Worm (Caenorhabditis elegans): ENCODE measurements around the gene srh-36.
A peak's percentile ranks its signal among the peaks of the same experiment; 100 is the strongest.

The srh-36 gene

ce11 chrV:2803258-2803657, 18.2 kb downstream of the srh-36 start (continued):
- no peak for TF ChIP-seq egl-13 (tag; optimal IDR thresholded peaks at IDR 0.05)
- TF ChIP-seq lin-14 (GFP tag; optimal IDR thresholded peaks at IDR 0.05) = peak; percentile 71
- peak; percentile 59 for TF ChIP-seq rnt-1 (tag; optimal IDR thresholded peaks at IDR 0.05)
- no peak for TF ChIP-seq blmp-1 (tag; optimal IDR thresholded peaks at IDR 0.05)
- peak; percentile 20 for TF ChIP-seq nhr-71 (tag; optimal IDR thresholded peaks at IDR 0.05)
- no peak for TF ChIP-seq ceh-63 (GFP tag; optimal IDR thresholded peaks at IDR 0.05)
- TF ChIP-seq hpl-2 (GFP tag; optimal IDR thresholded peaks at IDR 0.05) = no peak
- TF ChIP-seq irx-1 (tag; optimal IDR thresholded peaks at IDR 0.05) = no peak
- TF ChIP-seq jun-1 (tag; optimal IDR thresholded peaks at IDR 0.05) = no peak
- TF ChIP-seq F16B12.6 (tag; optimal IDR thresholded peaks at IDR 0.05) = no peak
- no peak for TF ChIP-seq ces-1 (GFP tag; optimal IDR thresholded peaks at IDR 0.05)

- TF ChIP-seq lin-14 (GFP tag; optimal IDR thresholded peaks at IDR 0.05) (peak; percentile 36), isw-1 (GFP tag; IDR thresholded peaks at IDR 0.05) (no peak), hlh-4 (tag; optimal IDR thresholded peaks at IDR 0.05) (no peak), C04F5.9 (tag; optimal IDR thresholded peaks at IDR 0.05) (no peak), rnt-1 (tag; optimal IDR thresholded peaks at IDR 0.05) (peak; percentile 52), nhr-71 (tag; optimal IDR thresholded peaks at IDR 0.05) (peak; percentile 25), ztf-4 (tag; optimal IDR thresholded peaks at IDR 0.05) (no peak), ceh-90 (tag; optimal IDR thresholded peaks at IDR 0.05) (no peak), hlh-17 (GFP tag; optimal IDR thresholded peaks at IDR 0.05; ENCODE audit: borderline replicate concordance) (no peak), tlp-1 (tag; optimal IDR thresholded peaks at IDR 0.05) (no peak)
These were observed 19.5 kb downstream of the srh-36 start for ce11 chrV:2801955-2802354.

ce11 chrV:2800676-2801075, 20.8 kb downstream of the srh-36 start:
- TF ChIP-seq ces-1 (GFP tag; optimal IDR thresholded peaks at IDR 0.05) (no peak), zag-1 (tag; optimal IDR thresholded peaks at IDR 0.05) (no peak)

- no peak for TF ChIP-seq blmp-1 (tag; optimal IDR thresholded peaks at IDR 0.05)
- TF ChIP-seq pag-3 (tag; optimal IDR thresholded peaks at IDR 0.05; ENCODE audit: borderline replicate concordance, insufficient read depth) = no peak
- TF ChIP-seq fkh-8 (tag; optimal IDR thresholded peaks at IDR 0.05) = no peak
- TF ChIP-seq lsy-2 (tag; optimal IDR thresholded peaks at IDR 0.05) = no peak
- no peak for TF ChIP-seq rnt-1 (tag; optimal IDR thresholded peaks at IDR 0.05)
- TF ChIP-seq nhr-47 (tag; optimal IDR thresholded peaks at IDR 0.05) = no peak
These were observed 22.1 kb downstream of the srh-36 start for ce11 chrV:2799172-2799869.

- no peak for TF ChIP-seq elt-3 (tag; optimal IDR thresholded peaks at IDR 0.05)
- TF ChIP-seq mep-1 (tag; optimal IDR thresholded peaks at IDR 0.05) = no peak
- no peak for TF ChIP-seq jun-1 (tag; optimal IDR thresholded peaks at IDR 0.05)
- TF ChIP-seq nhr-237 (tag; optimal IDR thresholded peaks at IDR 0.05) = no peak
- TF ChIP-seq tlp-1 (tag; optimal IDR thresholded peaks at IDR 0.05) = no peak
- no peak for TF ChIP-seq unc-30 (tag; optimal IDR thresholded peaks at IDR 0.05)
- TF ChIP-seq pax-3 (tag; optimal IDR thresholded peaks at IDR 0.05) = no peak
- TF ChIP-seq fkh-4 (tag; optimal IDR thresholded peaks at IDR 0.05; ENCODE audit: borderline replicate concordance) = no peak
These were observed 25.5 kb downstream of the srh-36 start, which contains the start of gene F54E2.2 for ce11 chrV:2795998-2796397. Gene F54E2.2, plus strand, starts transcription at chrV:2796298.

- TF ChIP-seq nhr-237 (tag; optimal IDR thresholded peaks at IDR 0.05) (no peak), efl-1 (optimal IDR thresholded peaks at IDR 0.05) (no peak), efl-1 (GFP tag; optimal IDR thresholded peaks at IDR 0.05 in 1 of 2) (peak in 1 of 2 experiments; percentile 68)
These were observed 28.5 kb downstream of the srh-36 start for ce11 chrV:2792958-2793357.
